Fruit fly (Drosophila melanogaster) whole organism, prepupa: Measurements from ENCODE around the gene Trmt112.

ENCODE experiments used
- CG10631 ChIP-seq: fragments of 200-800 bp; sonication (Bioruptor generic); optimal IDR thresholded peaks from 2 replicates; lab custom pipeline; 2016; ENCODE audit warnings: missing biosample characterization, missing genetic modification characterization
- CG10669 ChIP-seq: fragments of 200-800 bp; sonication (Bioruptor generic); optimal IDR thresholded peaks from 3 replicates; lab custom pipeline; 2018; ENCODE audit warnings: missing biosample characterization, mild to moderate bottlenecking, missing genetic modification characterization, moderate library complexity
- CG11294 ChIP-seq: fragments of 200-800 bp; sonication (Bioruptor generic); IDR thresholded peaks from 2 replicates; pipeline ENCODE4 v1.3.6; 2022; ENCODE audit warnings: missing biosample characterization, missing genetic modification characterization
- CG11762 ChIP-seq: fragments of 200-800 bp; sonication (Bioruptor generic); optimal IDR thresholded peaks from 3 replicates; lab custom pipeline; 2016; ENCODE audit warnings: missing biosample characterization, missing genetic modification characterization; ENCODE audit not compliant: insufficient read depth
- CG11902 ChIP-seq: fragments of 200-800 bp; sonication (Bioruptor generic); optimal IDR thresholded peaks from 3 replicates; lab custom pipeline; 2016; ENCODE audit warnings: missing biosample characterization, missing genetic modification characterization
- CG1621 ChIP-seq: fragments of 200-800 bp; sonication (Bioruptor generic); optimal IDR thresholded peaks from 3 replicates; lab custom pipeline; 2018; ENCODE audit warnings: missing biosample characterization, mild to moderate bottlenecking, missing genetic modification characterization
- CG31627 ChIP-seq: fragments of 200-800 bp; sonication (Bioruptor generic); optimal IDR thresholded peaks from 3 replicates; lab custom pipeline; 2016; ENCODE audit warnings: missing biosample characterization, missing genetic modification characterization
- CG32006 ChIP-seq: fragments of 200-800 bp; sonication (Bioruptor generic); optimal IDR thresholded peaks from 3 replicates; lab custom pipeline; 2017; ENCODE audit warnings: missing biosample characterization, mild to moderate bottlenecking, missing genetic modification characterization
- CG3919 ChIP-seq: fragments of 200-800 bp; sonication (Bioruptor generic); optimal IDR thresholded peaks from 3 replicates; lab custom pipeline; 2016; ENCODE audit warnings: missing biosample characterization, missing genetic modification characterization
- CG4318 ChIP-seq: fragments of 200-800 bp; sonication (Bioruptor generic); optimal IDR thresholded peaks from 3 replicates; lab custom pipeline; 2017; ENCODE audit warnings: missing biosample characterization, mild to moderate bottlenecking, missing genetic modification characterization
- CG6163 ChIP-seq: fragments of 200-800 bp; sonication (Bioruptor generic); IDR thresholded peaks from 3 replicates; pipeline ENCODE4 v1.3.6; 2022; ENCODE audit warnings: missing biosample characterization, missing genetic modification characterization
- CG6276 ChIP-seq: fragments of 200-800 bp; sonication (Bioruptor generic); optimal IDR thresholded peaks from 2 replicates; lab custom pipeline; 2017; ENCODE audit warnings: missing biosample characterization, mild to moderate bottlenecking, missing genetic modification characterization
- CG6792 ChIP-seq: fragments of 200-800 bp; sonication (Bioruptor generic); optimal IDR thresholded peaks from 3 replicates; lab custom pipeline; 2016; ENCODE audit warnings: missing biosample characterization, missing genetic modification characterization
- CG6854 ChIP-seq: fragments of 200-800 bp; sonication (Bioruptor generic); optimal IDR thresholded peaks from 2 replicates; lab custom pipeline; 2017; ENCODE audit warnings: missing biosample characterization, mild to moderate bottlenecking, missing genetic modification characterization
- CG7368 ChIP-seq: fragments of 200-800 bp; sonication (Bioruptor generic); optimal IDR thresholded peaks from 3 replicates; lab custom pipeline; 2016; ENCODE audit warnings: missing biosample characterization, missing genetic modification characterization
- CG8119 ChIP-seq: fragments of 200-800 bp; sonication (Bioruptor generic); IDR thresholded peaks from 3 replicates; pipeline ENCODE4 v1.3.6; 2022; ENCODE audit warnings: missing biosample characterization, missing genetic modification characterization
- CG8319 ChIP-seq: fragments of 200-800 bp; sonication (Bioruptor generic); optimal IDR thresholded peaks from 3 replicates; lab custom pipeline; 2016; ENCODE audit warnings: missing biosample characterization, missing genetic modification characterization
- CG8632 ChIP-seq: fragments of 200-800 bp; sonication (Bioruptor generic); optimal IDR thresholded peaks from 3 replicates; lab custom pipeline; 2016; ENCODE audit warnings: missing biosample characterization, missing genetic modification characterization
- CG9139 ChIP-seq: fragments of 200-800 bp; sonication (Bioruptor generic); optimal IDR thresholded peaks from 3 replicates; lab custom pipeline; 2017; ENCODE audit warnings: missing biosample characterization, mild to moderate bottlenecking, missing genetic modification characterization
- Eip78C ChIP-seq: fragments of 200-800 bp; sonication (Bioruptor generic); peaks from one replicate; lab custom pipeline; 2016; ENCODE audit warnings: missing biosample characterization, missing genetic modification characterization
- Eip93F ChIP-seq: fragments of 200-800 bp; sonication (Bioruptor generic); optimal IDR thresholded peaks from 2 replicates; lab custom pipeline; 2016; ENCODE audit warnings: missing biosample characterization, mild to moderate bottlenecking, missing genetic modification characterization
- Ets21C ChIP-seq: fragments of 200-800 bp; sonication (Bioruptor generic); optimal IDR thresholded peaks from 3 replicates; lab custom pipeline; 2016; ENCODE audit warnings: missing biosample characterization, missing genetic modification characterization
- Ets96B ChIP-seq: fragments of 200-800 bp; optimal IDR thresholded peaks from 2 replicates; lab custom pipeline; 2019; ENCODE audit warnings: missing biosample characterization, mild to moderate bottlenecking, missing genetic modification characterization, moderate library complexity
- Gug ChIP-seq: fragments of 200-800 bp; sonication (Bioruptor generic); IDR thresholded peaks from 2 replicates; pipeline ENCODE4 v1.3.6; 2022; ENCODE audit warnings: missing biosample characterization, missing genetic modification characterization
- Hr38 ChIP-seq: sonication (Bioruptor generic); optimal IDR thresholded peaks from 2 replicates; lab custom pipeline; 2016; ENCODE audit warnings: missing biosample characterization, missing genetic modification characterization
- Hr39 ChIP-seq: fragments of 200-800 bp; sonication (Bioruptor generic); optimal IDR thresholded peaks from 2 replicates; lab custom pipeline; 2016; ENCODE audit warnings: missing biosample characterization, missing genetic modification characterization
- Hr4 ChIP-seq: fragments of 200-800 bp; sonication (Bioruptor generic); optimal IDR thresholded peaks from 3 replicates; lab custom pipeline; 2016; ENCODE audit warnings: missing biosample characterization, missing genetic modification characterization
- Lpt ChIP-seq: fragments of 200-800 bp; sonication (Bioruptor generic); optimal IDR thresholded peaks from 3 replicates; lab custom pipeline; 2016; ENCODE audit warnings: missing biosample characterization, missing genetic modification characterization
- Met ChIP-seq: fragments of 200-800 bp; sonication (Bioruptor generic); optimal IDR thresholded peaks from 3 replicates; lab custom pipeline; 2016; ENCODE audit warnings: missing biosample characterization, missing genetic modification characterization
- Sox102F ChIP-seq: fragments of 200-800 bp; sonication (Bioruptor generic); optimal IDR thresholded peaks from 2 replicates; lab custom pipeline; 2016; ENCODE audit warnings: missing biosample characterization, mild to moderate bottlenecking, missing genetic modification characterization
- Sox14 ChIP-seq: fragments of 200-800 bp; sonication (Bioruptor generic); optimal IDR thresholded peaks from 3 replicates; lab custom pipeline; 2016; ENCODE audit warnings: missing biosample characterization, missing genetic modification characterization
- Sox15 ChIP-seq: fragments of 200-800 bp; sonication (Bioruptor generic); optimal IDR thresholded peaks from 3 replicates; lab custom pipeline; 2016; ENCODE audit warnings: missing biosample characterization, missing genetic modification characterization
- achi ChIP-seq: fragments of 200-800 bp; sonication (Bioruptor generic); optimal IDR thresholded peaks from 3 replicates; lab custom pipeline; 2016; ENCODE audit warnings: missing biosample characterization, missing genetic modification characterization
- acj6 ChIP-seq: fragments of 200-800 bp; sonication (Bioruptor generic); optimal IDR thresholded peaks from 3 replicates; lab custom pipeline; 2016; ENCODE audit warnings: missing biosample characterization, missing genetic modification characterization
- cyc ChIP-seq: fragments of 200-800 bp; sonication (Bioruptor generic); optimal IDR thresholded peaks from 3 replicates; lab custom pipeline; 2016; ENCODE audit warnings: missing biosample characterization, missing genetic modification characterization
- dsx ChIP-seq: fragments of 200-800 bp; optimal IDR thresholded peaks from 3 replicates; lab custom pipeline; 2019; ENCODE audit warnings: missing biosample characterization, mild to moderate bottlenecking, missing genetic modification characterization, moderate library complexity; ENCODE audit not compliant: poor library complexity, severe bottlenecking
- eg ChIP-seq: fragments of 200-800 bp; sonication (Bioruptor generic); IDR thresholded peaks from 3 replicates; pipeline ENCODE4 v1.3.6; 2022; ENCODE audit warnings: missing biosample characterization, missing genetic modification characterization
- esn ChIP-seq: fragments of 200-800 bp; sonication (Bioruptor generic); optimal IDR thresholded peaks from 2 replicates; lab custom pipeline; 2016; ENCODE audit warnings: missing biosample characterization, mild to moderate bottlenecking, missing genetic modification characterization, moderate library complexity
- fd59A ChIP-seq: fragments of 200-800 bp; sonication (Bioruptor generic); optimal IDR thresholded peaks from 2 replicates; lab custom pipeline; 2017; ENCODE audit warnings: missing biosample characterization, mild to moderate bottlenecking, missing genetic modification characterization, missing genetic modification reagents
- fd85E ChIP-seq: fragments of 200-800 bp; sonication (Bioruptor generic); optimal IDR thresholded peaks from 3 replicates; lab custom pipeline; 2016; ENCODE audit warnings: missing biosample characterization, missing genetic modification characterization
- lz ChIP-seq: fragments of 200-800 bp; sonication (Bioruptor generic); optimal IDR thresholded peaks from 3 replicates; lab custom pipeline; 2016; ENCODE audit warnings: missing biosample characterization, missing genetic modification characterization
- net ChIP-seq: fragments of 200-800 bp; sonication (Bioruptor generic); optimal IDR thresholded peaks from 3 replicates; lab custom pipeline; 2016; ENCODE audit warnings: missing biosample characterization, missing genetic modification characterization
- pdm3 ChIP-seq: fragments of 200-800 bp; sonication (Bioruptor generic); optimal IDR thresholded peaks from 3 replicates; lab custom pipeline; 2016; ENCODE audit warnings: missing biosample characterization, missing genetic modification characterization
- salr ChIP-seq, 2 experiments: fragments of 200-800 bp; sonication (Bioruptor generic); optimal IDR thresholded peaks; 3 replicates each; lab custom pipeline; 2016 to 2018; ENCODE audit warnings: missing biosample characterization in 2 of 2, missing genetic modification characterization in 2 of 2, mild to moderate bottlenecking in 1 of 2
- spab ChIP-seq: fragments of 200-800 bp; sonication (Bioruptor generic); optimal IDR thresholded peaks from 2 replicates; lab custom pipeline; 2017; ENCODE audit warnings: missing biosample characterization, mild to moderate bottlenecking, missing genetic modification characterization, missing genetic modification reagents
- ss ChIP-seq, 2 experiments: fragments of 200-800 bp; sonication (Bioruptor generic); optimal IDR thresholded peaks; 2 replicates in 1 of 2; 3 replicates in 1 of 2; lab custom pipeline; 2017 to 2018; ENCODE audit warnings: mild to moderate bottlenecking in 2 of 2, missing biosample characterization in 2 of 2, missing genetic modification characterization in 2 of 2, moderate library complexity in 1 of 2
- svp ChIP-seq: fragments of 200-800 bp; sonication (Bioruptor generic); peaks from one replicate; lab custom pipeline; 2016; ENCODE audit warnings: missing biosample characterization, missing genetic modification characterization

Trmt112 gene

DNA sequence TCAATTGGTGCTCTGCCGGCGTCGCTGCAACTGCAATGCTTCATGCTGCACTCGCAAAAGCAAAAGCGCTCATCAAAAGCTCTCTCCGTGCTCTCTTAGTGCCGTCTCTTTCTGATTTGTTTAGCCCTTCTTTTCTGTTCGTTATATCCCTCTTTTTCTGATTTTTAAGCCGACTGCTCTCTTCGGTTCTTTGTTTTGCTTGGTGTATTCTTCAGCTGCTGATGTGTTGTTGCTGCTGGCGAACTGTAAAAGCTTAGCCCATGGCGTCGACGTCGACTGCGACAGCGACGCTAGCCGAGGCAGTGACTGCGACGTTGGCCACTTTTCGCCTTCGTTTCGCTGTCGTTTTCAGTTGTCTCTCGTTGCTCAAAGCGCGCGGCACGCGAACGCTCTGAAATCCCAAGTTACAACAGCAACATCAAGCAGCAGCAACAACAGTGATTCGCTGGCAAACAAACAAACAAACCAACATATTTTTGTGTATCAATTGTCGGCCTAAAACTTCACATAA, 23.4 kb upstream of the Trmt112 start (continued):
- TF ChIP-seq CG10631 (GFP tag; lab: Kevin White, UChicago) (no peak), CG32006 (GFP tag; lab: Kevin White, UChicago) (no peak), esn (GFP tag; lab: Kevin White, UChicago) (peak; percentile 14), Hr39 (GFP tag; lab: Kevin White, UChicago) (no peak), CG6163 (GFP tag; lab: Robert Waterston, UW) (peak; percentile 56; the same call in 1 of the 3 replicates), ss (GFP tag; optimal IDR thresholded peaks at IDR 0.05; lab: Kevin White, UChicago) (peak; percentile 29 to 55), CG8119 (GFP tag; lab: Robert Waterston, UW) (peak; percentile 68), Sox15 (GFP tag; lab: Kevin White, UChicago) (no peak), Met (GFP tag; lab: Kevin White, UChicago) (no peak), CG4318 (no peak), pdm3 (GFP tag; lab: Kevin White, UChicago) (no peak), acj6 (GFP tag; lab: Kevin White, UChicago) (no peak), fd59A (no peak), Sox14 (peak; percentile 58), Lpt (peak; percentile 7), Gug (GFP tag; lab: Robert Waterston, UW) (0 out of 2 replicates have a peak, but pooled peaks have one; percentile 11), achi (no peak), Hr38 (GFP tag; lab: Kevin White, UChicago) (no peak), lz (peak; percentile 25), CG11762 (GFP tag; lab: Kevin White, UChicago) (no peak), Sox102F (peak; percentile 61), dsx (GFP tag; lab: Kevin White, UChicago) (peak; percentile 22), salr (GFP tag; optimal IDR thresholded peaks at IDR 0.05; lab: Kevin White, UChicago) (no peak), CG3919 (GFP tag; lab: Kevin White, UChicago) (peak; percentile 47), CG10669 (GFP tag; lab: Kevin White, UChicago) (no peak)

DNA sequence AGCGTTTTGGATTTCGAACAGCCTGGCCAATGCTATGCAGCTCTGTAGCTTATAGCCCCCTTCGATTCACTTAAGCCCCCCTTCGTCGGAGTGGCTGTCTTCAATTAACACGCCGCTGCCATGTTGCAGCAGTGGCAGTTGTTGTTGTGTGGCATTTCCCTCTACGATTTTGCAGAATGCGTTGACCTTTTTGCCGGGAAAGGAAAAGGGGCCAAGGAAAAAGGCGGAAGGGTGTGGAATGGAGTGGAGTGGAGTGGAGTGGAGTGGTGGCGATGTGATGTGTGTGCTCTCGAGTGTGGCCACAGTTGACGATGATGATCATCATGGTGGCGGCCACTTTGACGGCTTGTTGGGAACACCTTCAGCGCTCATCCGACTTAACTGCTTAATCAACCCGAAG, 21.7 kb upstream of the Trmt112 start:
- TF ChIP-seq Eip78C (peak; percentile 4), svp (GFP tag; lab: Kevin White, UChicago) (peak; percentile 30), Gug (GFP tag; lab: Robert Waterston, UW) (no peak)

DNA sequence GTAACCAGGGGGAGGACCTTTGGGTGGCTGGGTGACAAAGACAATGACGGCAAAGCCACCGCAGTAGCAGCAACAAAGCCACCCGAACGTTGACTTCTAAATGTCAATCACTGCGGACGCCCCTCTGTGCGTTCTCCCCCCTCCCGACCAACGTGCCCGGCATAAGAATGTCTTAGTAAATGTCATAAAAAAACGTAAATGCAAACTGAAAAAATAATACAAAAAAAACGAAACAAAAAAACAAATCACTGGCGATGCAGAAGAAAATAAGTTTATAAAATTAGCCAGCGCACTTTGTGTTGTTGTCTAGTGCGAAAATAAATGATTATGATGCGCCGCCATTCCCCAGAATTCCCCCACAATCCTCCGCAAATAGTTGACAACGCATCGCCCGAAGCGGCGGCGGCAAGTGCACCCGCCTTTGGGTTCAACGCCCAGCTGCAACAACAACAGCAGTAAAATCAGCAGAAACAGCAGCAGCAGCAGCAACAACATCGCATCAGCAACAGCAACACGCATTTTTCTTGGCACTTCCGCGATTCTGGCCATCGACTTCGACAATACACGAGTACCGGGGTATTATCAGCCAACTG, 20.4 kb upstream of the Trmt112 start:
- TF ChIP-seq cyc (GFP tag; lab: Kevin White, UChicago) (no peak), CG8119 (GFP tag; lab: Robert Waterston, UW) (peak; percentile 85), CG8632 (GFP tag; lab: Kevin White, UChicago) (no peak), CG6792 (GFP tag; lab: Kevin White, UChicago) (no peak), fd85E (GFP tag; lab: Kevin White, UChicago) (no peak), CG1621 (tag; lab: Kevin White, UChicago) (no peak), spab (GFP tag; lab: Kevin White, UChicago) (no peak), CG3919 (GFP tag; lab: Kevin White, UChicago) (peak; percentile 26), achi (peak; percentile 4), Ets96B (no peak), Eip93F (GFP tag; lab: Kevin White, UChicago) (no peak), Hr4 (GFP tag; lab: Kevin White, UChicago) (peak; percentile 43), CG10669 (GFP tag; lab: Kevin White, UChicago) (no peak), CG9139 (GFP tag; lab: Kevin White, UChicago) (no peak), CG6854 (GFP tag; lab: Kevin White, UChicago) (no peak), CG32006 (GFP tag; lab: Kevin White, UChicago) (peak; percentile 73), CG11902 (no peak), net (GFP tag; lab: Kevin White, UChicago) (peak; percentile 36), Ets21C (GFP tag; lab: Kevin White, UChicago) (no peak), CG7368 (GFP tag; lab: Kevin White, UChicago) (no peak), svp (GFP tag; lab: Kevin White, UChicago) (no peak), CG31627 (GFP tag; lab: Kevin White, UChicago) (no peak), Met (GFP tag; lab: Kevin White, UChicago) (no peak), Sox14 (peak; percentile 38), CG8319 (GFP tag; lab: Kevin White, UChicago) (no peak), CG6276 (GFP tag; lab: Kevin White, UChicago) (peak; percentile 95), CG11294 (GFP tag; lab: Robert Waterston, UW) (0 out of 2 replicates have a peak, but pooled peaks have one; percentile 17), Sox15 (GFP tag; lab: Kevin White, UChicago) (no peak), esn (GFP tag; lab: Kevin White, UChicago) (no peak), eg (GFP tag; lab: Robert Waterston, UW) (peak; percentile 90), CG11762 (GFP tag; lab: Kevin White, UChicago) (no peak)
